Worm (Caenorhabditis elegans) whole organism, L3 larva: Measurements from ENCODE around the gene col-90.

Experiments used
- R02D3.7 ChIP-seq: fragments of 150-350 bp; optimal IDR thresholded peaks from 2 replicates; lab custom pipeline; 2014; ENCODE audit warnings: missing biosample characterization, missing genetic modification characterization
- ZK546.5 ChIP-seq: sonication (generic microtip); optimal IDR thresholded peaks from 2 replicates; lab custom pipeline; 2017; ENCODE audit warnings: missing biosample characterization, missing genetic modification characterization
- aly-2 ChIP-seq: fragments of 150-350 bp; optimal IDR thresholded peaks from 2 replicates; lab custom pipeline; 2014; ENCODE audit warnings: missing biosample characterization, missing genetic modification characterization
- ama-1 ChIP-seq: fragments of 150-350 bp; optimal IDR thresholded peaks from 2 replicates; lab custom pipeline; 2018
- ceh-16 ChIP-seq: sonication (generic microtip); optimal IDR thresholded peaks from 2 replicates; lab custom pipeline; 2017; ENCODE audit warnings: missing biosample characterization, missing genetic modification characterization
- ceh-28 ChIP-seq: fragments of 150-350 bp; optimal IDR thresholded peaks from 2 replicates; lab custom pipeline; 2014; ENCODE audit warnings: missing biosample characterization, missing genetic modification reagents, missing genetic modification characterization
- ceh-82 ChIP-seq: fragments of 150-350 bp; optimal IDR thresholded peaks from 2 replicates; lab custom pipeline; 2014; ENCODE audit warnings: missing biosample characterization, missing genetic modification characterization
- ceh-9 ChIP-seq: sonication (generic microtip); optimal IDR thresholded peaks from 2 replicates; lab custom pipeline; 2018; ENCODE audit warnings: missing biosample characterization, missing genetic modification characterization
- egl-27 ChIP-seq: sonication (generic microtip); optimal IDR thresholded peaks from 4 replicates; lab custom pipeline; 2017; ENCODE audit warnings: missing biosample characterization, missing genetic modification reagents, missing genetic modification characterization
- egl-5 ChIP-seq: fragments of 150-350 bp; optimal IDR thresholded peaks from 2 replicates; lab custom pipeline; 2017; ENCODE audit warnings: missing biosample characterization, missing genetic modification reagents, missing genetic modification characterization, inconsistent platforms
- elt-1 ChIP-seq: fragments of 150-350 bp; optimal IDR thresholded peaks from 2 replicates; lab custom pipeline; 2014; ENCODE audit warnings: missing biosample characterization, missing genetic modification characterization
- elt-2 ChIP-seq: sonication (generic microtip); optimal IDR thresholded peaks from 2 replicates; lab custom pipeline; 2016; ENCODE audit warnings: missing genetic modification reagents, mild to moderate bottlenecking, missing genetic modification characterization, missing compliant biosample characterization
- elt-3 ChIP-seq, 3 experiments: fragments of 150-350 bp in 1 of 3; sonication (generic microtip) in 2 of 3; optimal IDR thresholded peaks; 2 replicates in 2 of 3; 4 replicates in 1 of 3; lab custom pipeline; 2014 to 2017; ENCODE audit warnings: missing biosample characterization in 3 of 3, missing genetic modification characterization in 3 of 3
- fkh-10 ChIP-seq: sonication (generic microtip); optimal IDR thresholded peaks from 2 replicates; lab custom pipeline; 2017; ENCODE audit warnings: missing biosample characterization, missing genetic modification reagents, missing genetic modification characterization
- fkh-2 ChIP-seq: fragments of 150-350 bp; optimal IDR thresholded peaks from 2 replicates; lab custom pipeline; 2014; ENCODE audit warnings: missing biosample characterization, missing genetic modification reagents, missing genetic modification characterization
- hmg-11 ChIP-seq: sonication (generic microtip); optimal IDR thresholded peaks from 2 replicates; lab custom pipeline; 2016; ENCODE audit warnings: missing genetic modification characterization, missing compliant biosample characterization
- jun-1 ChIP-seq: fragments of 150-350 bp; optimal IDR thresholded peaks from 2 replicates; lab custom pipeline; 2014; ENCODE audit warnings: missing biosample characterization, missing genetic modification reagents, missing genetic modification characterization
- lin-15B ChIP-seq: fragments of 150-350 bp; optimal IDR thresholded peaks from 2 replicates; lab custom pipeline; 2014; ENCODE audit warnings: missing biosample characterization, missing genetic modification characterization
- lin-39 ChIP-seq: fragments of 150-350 bp; optimal IDR thresholded peaks from 2 replicates; lab custom pipeline; 2018; ENCODE audit warnings: missing biosample characterization, missing genetic modification reagents, missing genetic modification characterization
- lsy-12 ChIP-seq: sonication (generic microtip); optimal IDR thresholded peaks from 2 replicates; lab custom pipeline; 2016; ENCODE audit warnings: mild to moderate bottlenecking, missing genetic modification characterization, missing compliant biosample characterization
- nhr-11 ChIP-seq: fragments of 150-350 bp; optimal IDR thresholded peaks from 2 replicates; lab custom pipeline; 2014; ENCODE audit warnings: missing biosample characterization, missing genetic modification characterization
- nhr-237 ChIP-seq: fragments of 150-350 bp; optimal IDR thresholded peaks from 2 replicates; lab custom pipeline; 2014; ENCODE audit warnings: missing biosample characterization, missing genetic modification characterization
- nhr-25 ChIP-seq: sonication (generic microtip); optimal IDR thresholded peaks from 2 replicates; lab custom pipeline; 2017; ENCODE audit warnings: missing biosample characterization, missing genetic modification characterization
- nhr-28 ChIP-seq: fragments of 150-350 bp; optimal IDR thresholded peaks from 2 replicates; lab custom pipeline; 2014; ENCODE audit warnings: missing biosample characterization, missing genetic modification characterization
- nhr-43 ChIP-seq: sonication (generic microtip); optimal IDR thresholded peaks from 2 replicates; lab custom pipeline; 2016; ENCODE audit warnings: mild to moderate bottlenecking, missing genetic modification characterization, missing compliant biosample characterization; ENCODE audit not compliant: poor library complexity, severe bottlenecking
- nhr-67 ChIP-seq: fragments of 150-350 bp; optimal IDR thresholded peaks from 2 replicates; lab custom pipeline; 2014; ENCODE audit warnings: missing biosample characterization, missing genetic modification characterization
- nhr-76 ChIP-seq: fragments of 150-350 bp; sonication (generic microtip); optimal IDR thresholded peaks from 5 replicates; lab custom pipeline; 2014; ENCODE audit warnings: missing biosample characterization, missing genetic modification characterization
- nhr-77 ChIP-seq: fragments of 150-350 bp; optimal IDR thresholded peaks from 2 replicates; lab custom pipeline; 2014; ENCODE audit warnings: missing biosample characterization, missing genetic modification characterization
- pha-4 ChIP-seq: fragments of 150-350 bp; optimal IDR thresholded peaks from 2 replicates; lab custom pipeline; 2014; ENCODE audit warnings: missing biosample characterization, missing genetic modification reagents, missing genetic modification characterization
- pqm-1 ChIP-seq: fragments of 150-350 bp; optimal IDR thresholded peaks from 2 replicates; lab custom pipeline; 2017; ENCODE audit warnings: missing biosample characterization, missing genetic modification characterization, inconsistent platforms
- skn-1 ChIP-seq: fragments of 150-350 bp; optimal IDR thresholded peaks from 2 replicates; lab custom pipeline; 2014; ENCODE audit warnings: missing biosample characterization, missing genetic modification characterization
- unc-39 ChIP-seq: sonication (generic microtip); optimal IDR thresholded peaks from 4 replicates; lab custom pipeline; 2017; ENCODE audit warnings: missing biosample characterization, missing genetic modification characterization
- unc-62 ChIP-seq: fragments of 150-350 bp; sonication (generic microtip); optimal IDR thresholded peaks from 4 replicates; lab custom pipeline; 2014; ENCODE audit warnings: missing biosample characterization, missing genetic modification reagents, missing genetic modification characterization
- zag-1 ChIP-seq: fragments of 150-350 bp; optimal IDR thresholded peaks from 2 replicates; lab custom pipeline; 2014; ENCODE audit warnings: missing biosample characterization, missing genetic modification characterization
- ztf-4 ChIP-seq: fragments of 150-350 bp; optimal IDR thresholded peaks from 2 replicates; lab custom pipeline; 2014; ENCODE audit warnings: missing biosample characterization, missing genetic modification characterization

The col-90 gene

ce11 chrIII:7948802-7949201 lies at the start of gene col-90:
Gene col-90 (plus strand): TSS chrIII:7948838.
- TF ChIP-seq nhr-43 (peak; percentile 61), nhr-25 (peak; percentile 55), ceh-16 (tag; lab: Kevin White, UChicago) (no peak)
- TF ChIP-seq, all 47 proteins: peak for 2

- TF ChIP-seq nhr-28 (tag; lab: Kevin White, UChicago) (no peak), nhr-11 (no peak), ceh-16 (tag; lab: Kevin White, UChicago) (no peak), ceh-82 (tag; lab: Kevin White, UChicago) (no peak), nhr-25 (no peak), ama-1 (no peak), hmg-11 (no peak), nhr-43 (no peak), nhr-77 (no peak), egl-5 (tag; lab: Kevin White, UChicago) (no peak), lsy-12 (tag; lab: Kevin White, UChicago) (no peak), nhr-67 (tag; lab: Kevin White, UChicago) (no peak), ZK546.5 (no peak), elt-3 (tag; optimal IDR thresholded peaks at IDR 0.05; lab: Kevin White, UChicago) (no peak), elt-1 (tag; lab: Kevin White, UChicago) (no peak), nhr-76 (no peak), pha-4 (no peak), fkh-2 (tag; lab: Kevin White, UChicago) (no peak), ceh-9 (no peak), ceh-28 (tag; lab: Kevin White, UChicago) (no peak)
Measured at ce11 chrIII:7900733-7901132, 47.9 kb upstream of the col-90 start, which contains the start of gene best-24. Gene best-24 (plus strand): TSS chrIII:7901033.

ce11 chrIII:7903427-7903826 lies 45.2 kb upstream of the col-90 start:
- no peak for TF ChIP-seq ceh-16 (tag; lab: Kevin White, UChicago)
- no peak for TF ChIP-seq aly-2
- no peak for TF ChIP-seq nhr-237 (tag; lab: Kevin White, UChicago)
- TF ChIP-seq ceh-9, result no peak
- TF ChIP-seq nhr-25, result no peak
- TF ChIP-seq pha-4, result no peak
- no peak for TF ChIP-seq elt-3 (tag; optimal IDR thresholded peaks at IDR 0.05; lab: Kevin White, UChicago)

ce11 chrIII:7907515-7907914 lies 41.1 kb upstream of the col-90 start, which contains the start of gene pcp-5:
Gene pcp-5 (minus strand): TSS chrIII:7907615.
- TF ChIP-seq unc-62 (GFP tag; lab: Kevin White, UChicago) (no peak), ztf-4 (no peak), R02D3.7 (no peak), elt-2 (tag; lab: Kevin White, UChicago) (no peak), skn-1 (no peak), zag-1 (tag; lab: Kevin White, UChicago) (no peak), nhr-28 (tag; lab: Kevin White, UChicago) (no peak), nhr-11 (no peak), pha-4 (no peak), hmg-11 (no peak), unc-39 (tag; lab: Kevin White, UChicago) (no peak), lin-39 (no peak), elt-1 (tag; lab: Kevin White, UChicago) (no peak)

ce11 chrIII:7909263-7909662 lies 39.4 kb upstream of the col-90 start, which contains the start of gene ZK688.1:
Gene ZK688.1 (plus strand): TSS chrIII:7909563.
- TF ChIP-seq egl-27 (tag; lab: Kevin White, UChicago) (no peak), jun-1 (tag; lab: Kevin White, UChicago) (no peak), nhr-28 (tag; lab: Kevin White, UChicago) (no peak), ceh-16 (tag; lab: Kevin White, UChicago) (no peak), pha-4 (no peak), pqm-1 (tag; lab: Kevin White, UChicago) (no peak), nhr-77 (no peak), nhr-237 (tag; lab: Kevin White, UChicago) (no peak), fkh-2 (tag; lab: Kevin White, UChicago) (no peak), lin-15B (no peak), fkh-10 (GFP tag; lab: Kevin White, UChicago) (no peak), nhr-67 (tag; lab: Kevin White, UChicago) (no peak), ceh-82 (tag; lab: Kevin White, UChicago) (no peak), egl-5 (tag; lab: Kevin White, UChicago) (no peak)
- TF ChIP-seq, all 47 proteins: peak for 0
